Worm (Caenorhabditis elegans) whole organism, L1 larva: ENCODE data around the gene C04C11.25.

ENCODE experiments used
- C04F5.9 ChIP-seq: sonication (generic microtip); optimal IDR thresholded peaks from 2 replicates; lab custom pipeline; 2016; ENCODE audit warnings: missing genetic modification characterization, missing compliant biosample characterization
- C16A3.4 ChIP-seq: fragments of 150-350 bp; optimal IDR thresholded peaks from 2 replicates; lab custom pipeline; 2014; ENCODE audit warnings: missing biosample characterization, missing genetic modification characterization
- F16B12.6 ChIP-seq: fragments of 150-350 bp; optimal IDR thresholded peaks from 2 replicates; lab custom pipeline; 2014; ENCODE audit warnings: missing biosample characterization, missing genetic modification characterization
- Y116A8C.19 ChIP-seq: sonication (generic microtip); optimal IDR thresholded peaks from 2 replicates; lab custom pipeline; 2016; ENCODE audit warnings: missing compliant biosample characterization, missing genetic modification characterization, borderline replicate concordance
- alr-1 ChIP-seq: fragments of 200-800 bp; sonication (Bioruptor generic); optimal IDR thresholded peaks from 2 replicates; lab custom pipeline; 2018; ENCODE audit warnings: borderline replicate concordance, mild to moderate bottlenecking, missing genetic modification characterization, missing compliant biosample characterization
- ama-1 ChIP-seq: fragments of 150-350 bp; optimal IDR thresholded peaks from 2 replicates; lab custom pipeline; 2014
- ceh-63 ChIP-seq: fragments of 200-800 bp; sonication (Bioruptor generic); optimal IDR thresholded peaks from 2 replicates; lab custom pipeline; 2018; ENCODE audit warnings: mild to moderate bottlenecking, missing genetic modification characterization, missing compliant biosample characterization
- ceh-82 ChIP-seq, 3 experiments: fragments of 150-350 bp in 1 of 3; sonication (generic microtip) in 2 of 3; optimal IDR thresholded peaks; 2 replicates each; lab custom pipeline; 2014 to 2017; ENCODE audit warnings: missing biosample characterization in 3 of 3, missing genetic modification characterization in 3 of 3
- ceh-88 ChIP-seq: fragments of 200-800 bp; sonication (Bioruptor generic); IDR thresholded peaks from 2 replicates; pipeline ENCODE4 v1.3.6; 2022; ENCODE audit warnings: missing genetic modification characterization, missing compliant biosample characterization
- ceh-90 ChIP-seq: sonication (generic microtip); optimal IDR thresholded peaks from 2 replicates; lab custom pipeline; 2016; ENCODE audit warnings: missing genetic modification characterization, missing compliant biosample characterization
- ces-1 ChIP-seq: fragments of 150-350 bp; optimal IDR thresholded peaks from 2 replicates; lab custom pipeline; 2014; ENCODE audit warnings: missing biosample characterization, missing genetic modification reagents, missing genetic modification characterization
- dpl-1 ChIP-seq, 3 experiments: fragments of 150-350 bp in 2 of 3; sonication (generic microtip) in 1 of 3; optimal IDR thresholded peaks; 2 replicates each; lab custom pipeline; 2014 to 2017; ENCODE audit warnings: missing biosample characterization in 3 of 3, missing genetic modification characterization in 3 of 3, missing genetic modification reagents in 3 of 3
- dsc-1 ChIP-seq: sonication (generic microtip); optimal IDR thresholded peaks from 2 replicates; lab custom pipeline; 2016; ENCODE audit warnings: mild to moderate bottlenecking, missing genetic modification characterization, missing compliant biosample characterization
- efl-3 ChIP-seq: fragments of 200-800 bp; sonication (Bioruptor generic); optimal IDR thresholded peaks from 2 replicates; lab custom pipeline; 2018; ENCODE audit warnings: mild to moderate bottlenecking, missing genetic modification characterization, missing compliant biosample characterization
- egl-27 ChIP-seq, 2 experiments: fragments of 150-350 bp in 1 of 2; sonication (generic microtip); optimal IDR thresholded peaks; 3 replicates each; lab custom pipeline; 2017 to 2018; ENCODE audit warnings: missing biosample characterization in 2 of 2, missing genetic modification characterization in 2 of 2, missing genetic modification reagents in 2 of 2
- elt-3 ChIP-seq, 6 experiments: fragments of 150-350 bp in 1 of 6; sonication (generic microtip); optimal IDR thresholded peaks; 2 replicates each; lab custom pipeline; 2017 to 2018; ENCODE audit warnings: missing biosample characterization in 6 of 6, missing genetic modification characterization in 6 of 6, inconsistent platforms in 1 of 6
- ets-5 ChIP-seq: fragments of 200-800 bp; sonication (Bioruptor generic); IDR thresholded peaks from 2 replicates; pipeline ENCODE4 v1.3.6; 2022; ENCODE audit warnings: missing genetic modification characterization, missing compliant biosample characterization
- fkh-10 ChIP-seq: sonication (generic microtip); optimal IDR thresholded peaks from 2 replicates; lab custom pipeline; 2017; ENCODE audit warnings: missing biosample characterization, missing genetic modification reagents, missing genetic modification characterization
- fkh-4 ChIP-seq: sonication (generic microtip); optimal IDR thresholded peaks from 2 replicates; lab custom pipeline; 2016; ENCODE audit warnings: missing compliant biosample characterization, missing genetic modification characterization, borderline replicate concordance
- fkh-8 ChIP-seq: sonication (generic microtip); optimal IDR thresholded peaks from 2 replicates; lab custom pipeline; 2016; ENCODE audit warnings: mild to moderate bottlenecking, missing genetic modification characterization, missing compliant biosample characterization
- hlh-17 ChIP-seq: fragments of 200-800 bp; sonication (Bioruptor generic); optimal IDR thresholded peaks from 2 replicates; lab custom pipeline; 2018; ENCODE audit warnings: missing genetic modification characterization, mild to moderate bottlenecking, missing compliant biosample characterization, moderate library complexity, borderline replicate concordance
- hlh-4 ChIP-seq: sonication (generic microtip); optimal IDR thresholded peaks from 2 replicates; lab custom pipeline; 2016; ENCODE audit warnings: mild to moderate bottlenecking, missing genetic modification characterization, missing compliant biosample characterization
- hpl-2 ChIP-seq: fragments of 150-350 bp; optimal IDR thresholded peaks from 2 replicates; lab custom pipeline; 2014; ENCODE audit warnings: missing biosample characterization, missing genetic modification reagents, missing genetic modification characterization
- irx-1 ChIP-seq: sonication (generic microtip); optimal IDR thresholded peaks from 2 replicates; lab custom pipeline; 2016; ENCODE audit warnings: missing genetic modification characterization, missing compliant biosample characterization
- jun-1 ChIP-seq: fragments of 150-350 bp; optimal IDR thresholded peaks from 2 replicates; lab custom pipeline; 2014; ENCODE audit warnings: missing biosample characterization, missing genetic modification reagents, missing genetic modification characterization
- lin-13 ChIP-seq: fragments of 150-350 bp; optimal IDR thresholded peaks from 2 replicates; lab custom pipeline; 2014; ENCODE audit warnings: missing biosample characterization, missing genetic modification reagents, missing genetic modification characterization
- lin-15B ChIP-seq: fragments of 150-350 bp; sonication (generic microtip); optimal IDR thresholded peaks from 3 replicates; lab custom pipeline; 2014; ENCODE audit warnings: missing biosample characterization, missing genetic modification characterization
- lin-35 ChIP-seq, 2 experiments: fragments of 150-350 bp; optimal IDR thresholded peaks; 2 replicates each; lab custom pipeline; 2014; ENCODE audit warnings: missing biosample characterization in 2 of 2, missing genetic modification characterization in 2 of 2, missing genetic modification reagents in 2 of 2
- lin-39 ChIP-seq: fragments of 150-350 bp; optimal IDR thresholded peaks from 2 replicates; lab custom pipeline; 2014; ENCODE audit warnings: missing biosample characterization, missing genetic modification reagents, missing genetic modification characterization
- lir-3 ChIP-seq: sonication (generic microtip); optimal IDR thresholded peaks from 2 replicates; lab custom pipeline; 2016; ENCODE audit warnings: mild to moderate bottlenecking, missing genetic modification characterization, moderate library complexity, missing compliant biosample characterization; ENCODE audit not compliant: poor library complexity
- mdl-1 ChIP-seq, 2 experiments: fragments of 150-350 bp; optimal IDR thresholded peaks; 2 replicates each; lab custom pipeline; 2014 to 2017; ENCODE audit warnings: missing biosample characterization in 2 of 2, missing genetic modification characterization in 2 of 2, inconsistent platforms in 1 of 2
- mep-1 ChIP-seq: fragments of 150-350 bp; optimal IDR thresholded peaks from 2 replicates; lab custom pipeline; 2014; ENCODE audit warnings: missing biosample characterization, missing genetic modification characterization
- nhr-11 ChIP-seq: fragments of 150-350 bp; optimal IDR thresholded peaks from 2 replicates; lab custom pipeline; 2014; ENCODE audit warnings: missing biosample characterization, missing genetic modification characterization
- nhr-20 ChIP-seq: sonication (generic microtip); optimal IDR thresholded peaks from 2 replicates; lab custom pipeline; 2016; ENCODE audit warnings: mild to moderate bottlenecking, missing genetic modification characterization, missing compliant biosample characterization
- nhr-237 ChIP-seq: fragments of 150-350 bp; optimal IDR thresholded peaks from 2 replicates; lab custom pipeline; 2014; ENCODE audit warnings: missing biosample characterization, missing genetic modification characterization
- nhr-28 ChIP-seq: fragments of 150-350 bp; optimal IDR thresholded peaks from 2 replicates; lab custom pipeline; 2014; ENCODE audit warnings: missing biosample characterization, missing genetic modification characterization
- nhr-76 ChIP-seq: sonication (generic microtip); optimal IDR thresholded peaks from 2 replicates; lab custom pipeline; 2017; ENCODE audit warnings: missing biosample characterization, missing genetic modification characterization
- nhr-77 ChIP-seq: fragments of 150-350 bp; optimal IDR thresholded peaks from 2 replicates; lab custom pipeline; 2014; ENCODE audit warnings: missing biosample characterization, missing genetic modification characterization
- nhr-84 ChIP-seq: sonication (generic microtip); optimal IDR thresholded peaks from 2 replicates; lab custom pipeline; 2017; ENCODE audit warnings: missing biosample characterization, missing genetic modification characterization
- pqm-1 ChIP-seq: sonication (generic microtip); optimal IDR thresholded peaks from 3 replicates; lab custom pipeline; 2017; ENCODE audit warnings: missing biosample characterization, missing genetic modification characterization
- skn-1 ChIP-seq: fragments of 150-350 bp; optimal IDR thresholded peaks from 2 replicates; lab custom pipeline; 2014; ENCODE audit warnings: missing biosample characterization, missing genetic modification characterization
- snu-23 ChIP-seq: sonication (generic microtip); optimal IDR thresholded peaks from 2 replicates; lab custom pipeline; 2016; ENCODE audit warnings: missing genetic modification characterization, missing compliant biosample characterization
- sup-37 ChIP-seq: fragments of 200-800 bp; sonication (Bioruptor generic); optimal IDR thresholded peaks from 2 replicates; lab custom pipeline; 2018; ENCODE audit warnings: mild to moderate bottlenecking, missing genetic modification characterization, missing compliant biosample characterization
- swsn-7 ChIP-seq: sonication (generic microtip); optimal IDR thresholded peaks from 2 replicates; lab custom pipeline; 2016; ENCODE audit warnings: missing genetic modification characterization, missing compliant biosample characterization
- tbx-2 ChIP-seq: sonication (generic microtip); optimal IDR thresholded peaks from 2 replicates; lab custom pipeline; 2016; ENCODE audit warnings: missing genetic modification characterization, missing compliant biosample characterization
- tlp-1 ChIP-seq: fragments of 150-350 bp; optimal IDR thresholded peaks from 2 replicates; lab custom pipeline; 2014; ENCODE audit warnings: missing biosample characterization, missing genetic modification characterization
- unc-130 ChIP-seq: fragments of 150-350 bp; optimal IDR thresholded peaks from 2 replicates; lab custom pipeline; 2017; ENCODE audit warnings: missing biosample characterization, missing genetic modification characterization, inconsistent platforms
- unc-30 ChIP-seq: sonication (generic microtip); optimal IDR thresholded peaks from 2 replicates; lab custom pipeline; 2017; ENCODE audit warnings: missing biosample characterization, missing genetic modification characterization
- unc-86 ChIP-seq: sonication (generic microtip); optimal IDR thresholded peaks from 2 replicates; lab custom pipeline; 2016; ENCODE audit warnings: missing genetic modification characterization, missing compliant biosample characterization
- xbp-1 ChIP-seq: sonication (generic microtip); optimal IDR thresholded peaks from 2 replicates; lab custom pipeline; 2016; ENCODE audit warnings: missing genetic modification characterization, missing compliant biosample characterization
- zip-4 ChIP-seq: fragments of 200-800 bp; sonication (Bioruptor generic); optimal IDR thresholded peaks from 2 replicates; lab custom pipeline; 2018; ENCODE audit warnings: mild to moderate bottlenecking, missing genetic modification characterization, moderate library complexity, missing compliant biosample characterization

Gene C04C11.25

ce11 chrX:14015366-14015765 is at the start of gene C04C11.25:
TSS of gene C04C11.25 (minus strand) at chrX:14015466.
- TF ChIP-seq nhr-11 (tag; lab: Kevin White, UChicago) (no peak), Y116A8C.19 (tag; lab: Kevin White, UChicago) (no peak)

DNA sequence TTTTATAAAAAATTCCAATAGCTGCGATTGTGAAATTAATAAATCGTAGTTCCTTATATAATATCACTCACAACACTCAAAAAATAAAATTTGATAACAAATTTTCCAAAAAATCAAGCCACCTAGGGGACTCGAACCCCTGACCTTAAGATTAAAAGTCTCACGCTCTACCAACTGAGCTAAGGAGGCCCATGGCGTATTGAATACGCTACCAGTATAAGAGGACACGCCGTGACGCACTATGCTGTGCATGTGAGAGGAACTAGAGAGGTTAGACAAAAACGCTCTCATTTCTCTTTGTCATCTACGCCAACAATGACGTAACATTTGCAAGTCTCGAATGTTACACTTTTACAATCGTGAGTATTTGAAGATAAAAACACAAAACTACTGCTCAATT is 48.6 kb upstream of the C04C11.25 start:
- peak; percentile 66 for TF ChIP-seq ceh-88 (GFP tag; lab: Robert Waterston, UW)
- TF ChIP-seq elt-3 (tag; optimal IDR thresholded peaks at IDR 0.05; lab: Kevin White, UChicago), result peak in 2 of 6 experiments; percentile 36 to 60
- peak; percentile 64 to 83 for TF ChIP-seq lin-35 (GFP tag; optimal IDR thresholded peaks at IDR 0.05; lab: Kevin White, UChicago)
- peak; percentile 78 for TF ChIP-seq ama-1 (lab: Kevin White, UChicago)
- peak; percentile 44 for TF ChIP-seq nhr-11 (tag; lab: Kevin White, UChicago)
- no peak for TF ChIP-seq ceh-90 (tag; lab: Kevin White, UChicago)
- TF ChIP-seq Y116A8C.19 (tag; lab: Kevin White, UChicago), result no peak
- no peak for TF ChIP-seq ces-1
- peak; percentile 91 for TF ChIP-seq C16A3.4 (tag; lab: Kevin White, UChicago)
- peak; percentile 83 for TF ChIP-seq lir-3 (tag; lab: Kevin White, UChicago)
- TF ChIP-seq dpl-1 (GFP tag; optimal IDR thresholded peaks at IDR 0.05; lab: Kevin White, UChicago), result peak in 2 of 3 experiments; percentile 37 to 49
- peak; percentile 75 for TF ChIP-seq sup-37 (GFP tag; lab: Kevin White, UChicago)
- peak in 1 of 2 experiments; percentile 90 for TF ChIP-seq mdl-1 (tag; optimal IDR thresholded peaks at IDR 0.05; lab: Kevin White, UChicago)
- peak; percentile 42 for TF ChIP-seq nhr-237 (tag; lab: Kevin White, UChicago)
- peak; percentile 5 for TF ChIP-seq efl-3 (GFP tag; lab: Kevin White, UChicago)
- no peak for TF ChIP-seq ets-5 (GFP tag; lab: Robert Waterston, UW)
- peak; percentile 33 to 56 for TF ChIP-seq egl-27 (tag; optimal IDR thresholded peaks at IDR 0.05; lab: Kevin White, UChicago)
- TF ChIP-seq ceh-63 (GFP tag; lab: Kevin White, UChicago), result no peak
- no peak for TF ChIP-seq alr-1 (tag; lab: Kevin White, UChicago)
- peak; percentile 93 for TF ChIP-seq unc-130
- peak; percentile 96 for TF ChIP-seq snu-23 (GFP tag; lab: Kevin White, UChicago)
- TF ChIP-seq F16B12.6 (tag; lab: Kevin White, UChicago), result peak; percentile 4
- TF ChIP-seq zip-4 (GFP tag; lab: Kevin White, UChicago), result peak; percentile 55
- no peak for TF ChIP-seq lin-15B (tag; lab: Kevin White, UChicago)
- TF ChIP-seq nhr-77, result peak; percentile 80
- no peak for TF ChIP-seq hlh-4
- peak; percentile 90 for TF ChIP-seq nhr-20 (tag; lab: Kevin White, UChicago)
- peak; percentile 82 for TF ChIP-seq fkh-8 (tag; lab: Kevin White, UChicago)
- peak; percentile 74 for TF ChIP-seq jun-1
- TF ChIP-seq irx-1, result peak; percentile 82
- peak; percentile 36 for TF ChIP-seq C04F5.9 (tag; lab: Kevin White, UChicago)
- TF ChIP-seq hpl-2, result peak; percentile 58
- TF ChIP-seq fkh-4, result no peak
- TF ChIP-seq lin-39, result peak; percentile 50
- TF ChIP-seq tbx-2 (tag; lab: Kevin White, UChicago), result peak; percentile 89
- TF ChIP-seq nhr-28 (tag; lab: Kevin White, UChicago), result no peak
- TF ChIP-seq unc-30 (tag; lab: Kevin White, UChicago), result no peak
- peak; percentile 88 for TF ChIP-seq xbp-1
- TF ChIP-seq tlp-1 (tag; lab: Kevin White, UChicago), result no peak
- no peak for TF ChIP-seq nhr-84 (tag; lab: Kevin White, UChicago)
- TF ChIP-seq skn-1, result peak; percentile 62
- no peak for TF ChIP-seq pqm-1
- peak; percentile 94 for TF ChIP-seq dsc-1
- TF ChIP-seq swsn-7 (tag; lab: Kevin White, UChicago), result peak; percentile 91
- no peak for TF ChIP-seq hlh-17 (GFP tag; lab: Kevin White, UChicago)
- TF ChIP-seq ceh-82 (tag; optimal IDR thresholded peaks at IDR 0.05; lab: Kevin White, UChicago), result peak; percentile 62 to 83 (median 81)
- no peak for TF ChIP-seq nhr-76 (tag; lab: Kevin White, UChicago)
- peak; percentile 76 for TF ChIP-seq lin-13 (GFP tag; lab: Kevin White, UChicago)
- TF ChIP-seq unc-86 (tag; lab: Kevin White, UChicago), result peak; percentile 75
- peak; percentile 90 for TF ChIP-seq mep-1
- TF ChIP-seq fkh-10, result peak; percentile 74
